Worm (Caenorhabditis elegans) whole organism, young adult: ENCODE measurements around the gene tald-1.
A peak's percentile ranks its signal among the peaks of the same experiment; 100 is the strongest.

Experiments used
- B0035.1 ChIP-seq: sonication (generic microtip); optimal IDR thresholded peaks from 2 replicates; lab custom pipeline; 2016; ENCODE audit warnings: missing genetic modification characterization, mild to moderate bottlenecking, missing compliant biosample characterization, missing genotype, missing genetic modification reagents
- B0261.1 ChIP-seq: sonication (generic microtip); optimal IDR thresholded peaks from 2 replicates; lab custom pipeline; 2016; ENCODE audit warnings: mild to moderate bottlenecking, missing genetic modification characterization, moderate library complexity, missing compliant biosample characterization
- C06A6.2 ChIP-seq: fragments of 200-800 bp; sonication (Bioruptor generic); conservative IDR thresholded peaks from 2 replicates; pipeline ENCODE4 v1.3.6; 2022; ENCODE audit warnings: missing genetic modification characterization, missing compliant biosample characterization
- F55B11.4 ChIP-seq: sonication (generic microtip); optimal IDR thresholded peaks from 2 replicates; lab custom pipeline; 2016; ENCODE audit warnings: missing compliant biosample characterization, missing genetic modification characterization, borderline replicate concordance; ENCODE audit not compliant: insufficient read depth
- F57A8.1 ChIP-seq: fragments of 200-800 bp; sonication (Bioruptor generic); optimal IDR thresholded peaks from 2 replicates; lab custom pipeline; 2018; ENCODE audit warnings: mild to moderate bottlenecking, missing genetic modification characterization, moderate library complexity, missing compliant biosample characterization
- F57C9.4 ChIP-seq: sonication (generic microtip); optimal IDR thresholded peaks from 2 replicates; lab custom pipeline; 2017; ENCODE audit warnings: mild to moderate bottlenecking, missing genetic modification characterization, missing compliant biosample characterization
- K12H6.12 ChIP-seq: fragments of 200-800 bp; sonication (Bioruptor generic); optimal IDR thresholded peaks from 2 replicates; lab custom pipeline; 2018; ENCODE audit warnings: mild to moderate bottlenecking, missing genetic modification characterization, missing compliant biosample characterization
- T26A5.8 ChIP-seq: sonication (generic microtip); optimal IDR thresholded peaks from 2 replicates; lab custom pipeline; 2016; ENCODE audit warnings: missing genetic modification characterization, missing compliant biosample characterization
- Y53F4B.3 ChIP-seq: fragments of 200-800 bp; sonication (Bioruptor generic); IDR thresholded peaks from 2 replicates; pipeline ENCODE4 v1.3.6; 2022; ENCODE audit warnings: missing genetic modification reagents, missing genetic modification characterization, missing compliant biosample characterization
- Y53G8AR.9 ChIP-seq: fragments of 200-800 bp; sonication (Bioruptor generic); conservative IDR thresholded peaks from 2 replicates; pipeline ENCODE4 v1.3.6; 2022; ENCODE audit warnings: missing genetic modification reagents, missing genetic modification characterization, missing compliant biosample characterization
- Y67H2A.10 ChIP-seq: fragments of 200-800 bp; sonication (Bioruptor generic); conservative IDR thresholded peaks from 2 replicates; pipeline ENCODE4 v1.3.6; 2022; ENCODE audit warnings: missing genetic modification reagents, missing genetic modification characterization, missing compliant biosample characterization
- ZK185.1 ChIP-seq: sonication (generic microtip); optimal IDR thresholded peaks from 2 replicates; lab custom pipeline; 2016; ENCODE audit warnings: mild to moderate bottlenecking, missing genetic modification characterization, missing compliant biosample characterization; ENCODE audit not compliant: poor library complexity, severe bottlenecking
- attf-6 ChIP-seq: fragments of 200-800 bp; sonication (Bioruptor generic); IDR thresholded peaks from 2 replicates; pipeline ENCODE4 v1.3.6; 2022; ENCODE audit warnings: missing genetic modification reagents, missing genetic modification characterization, missing compliant biosample characterization
- ccch-3 ChIP-seq: fragments of 200-800 bp; sonication (Bioruptor generic); optimal IDR thresholded peaks from 2 replicates; lab custom pipeline; 2018; ENCODE audit warnings: mild to moderate bottlenecking, missing genetic modification characterization, missing compliant biosample characterization
- cebp-1 ChIP-seq, 2 experiments: fragments of 200-800 bp in 1 of 2; sonication (Bioruptor generic) in 1 of 2; sonication (generic microtip) in 1 of 2; IDR thresholded peaks in 1 of 2; optimal IDR thresholded peaks in 1 of 2; 2 replicates each; pipeline versions ENCODE4 v1.3.6 to Lab custom; 2017 to 2022; ENCODE audit warnings: missing compliant biosample characterization in 2 of 2, missing genetic modification characterization in 2 of 2, mild to moderate bottlenecking in 1 of 2, missing genetic modification reagents in 1 of 2, moderate library complexity in 1 of 2
- ceh-79 ChIP-seq: sonication (generic microtip); optimal IDR thresholded peaks from 2 replicates; lab custom pipeline; 2017; ENCODE audit warnings: mild to moderate bottlenecking, missing genetic modification characterization, missing compliant biosample characterization
- ceh-91 ChIP-seq: fragments of 200-800 bp; sonication (Bioruptor generic); IDR thresholded peaks from 2 replicates; pipeline ENCODE4 v1.3.6; 2022; ENCODE audit warnings: missing genetic modification reagents, missing genetic modification characterization, missing compliant biosample characterization
- die-1 ChIP-seq: sonication (generic microtip); optimal IDR thresholded peaks from 2 replicates; lab custom pipeline; 2016; ENCODE audit warnings: missing genotype, mild to moderate bottlenecking, missing genetic modification characterization, missing compliant biosample characterization
- egl-44 ChIP-seq: fragments of 200-800 bp; sonication (Bioruptor generic); IDR thresholded peaks from 2 replicates; pipeline ENCODE4 v1.3.6; 2022; ENCODE audit warnings: missing genetic modification reagents, missing genetic modification characterization, missing compliant biosample characterization
- him-1 ChIP-seq: sonication (generic microtip); optimal IDR thresholded peaks from 2 replicates; lab custom pipeline; 2016; ENCODE audit warnings: missing genotype, missing genetic modification reagents, missing genetic modification characterization, missing compliant biosample characterization
- hmg-1.2 ChIP-seq: fragments of 200-800 bp; sonication (Bioruptor generic); IDR thresholded peaks from 2 replicates; pipeline ENCODE4 v1.3.6; 2022; ENCODE audit warnings: missing genetic modification reagents, missing genetic modification characterization, missing compliant biosample characterization
- hmg-20 ChIP-seq: fragments of 200-800 bp; sonication (Bioruptor generic); IDR thresholded peaks from 2 replicates; pipeline ENCODE4 v1.3.6; 2022; ENCODE audit warnings: missing genetic modification reagents, missing genetic modification characterization, missing compliant biosample characterization
- lag-1 ChIP-seq: fragments of 200-800 bp; sonication (Bioruptor generic); IDR thresholded peaks from 2 replicates; pipeline ENCODE4 v1.3.6; 2022; ENCODE audit warnings: missing genetic modification reagents, missing genetic modification characterization, missing compliant biosample characterization
- lin-26 ChIP-seq: fragments of 200-800 bp; sonication (Bioruptor generic); IDR thresholded peaks from 2 replicates; pipeline ENCODE4 v1.3.6; 2022; ENCODE audit warnings: missing genetic modification reagents, missing genetic modification characterization, missing compliant biosample characterization
- lsy-27 ChIP-seq: sonication (generic microtip); optimal IDR thresholded peaks from 2 replicates; lab custom pipeline; 2017; ENCODE audit warnings: missing genetic modification characterization, mild to moderate bottlenecking, missing compliant biosample characterization, antibody characterized with exemption, missing genotype, borderline replicate concordance; ENCODE audit not compliant: insufficient read depth
- madf-3 ChIP-seq: fragments of 200-800 bp; sonication (Bioruptor generic); IDR thresholded peaks from 2 replicates; pipeline ENCODE4 v1.3.6; 2022; ENCODE audit warnings: missing genetic modification reagents, missing genetic modification characterization, missing compliant biosample characterization
- mes-4 ChIP-seq: sonication (generic microtip); optimal IDR thresholded peaks from 2 replicates; lab custom pipeline; 2016; ENCODE audit warnings: missing genotype, missing genetic modification characterization, missing compliant biosample characterization
- nfya-1 ChIP-seq: sonication (generic microtip); optimal IDR thresholded peaks from 2 replicates; lab custom pipeline; 2017; ENCODE audit warnings: antibody characterized with exemption, missing compliant biosample characterization, missing genetic modification characterization, borderline replicate concordance; ENCODE audit not compliant: insufficient read depth
- nhr-120 ChIP-seq: fragments of 200-800 bp; sonication (Bioruptor generic); IDR thresholded peaks from 2 replicates; pipeline ENCODE4 v1.3.6; 2022; ENCODE audit warnings: missing genetic modification characterization, missing compliant biosample characterization
- nhr-179 ChIP-seq: sonication (generic microtip); optimal IDR thresholded peaks from 2 replicates; lab custom pipeline; 2016; ENCODE audit warnings: mild to moderate bottlenecking, missing genetic modification characterization, missing compliant biosample characterization
- nhr-80 ChIP-seq: sonication (generic microtip); optimal IDR thresholded peaks from 2 replicates; lab custom pipeline; 2016; ENCODE audit warnings: missing genetic modification characterization, missing compliant biosample characterization
- pbrm-1 ChIP-seq: fragments of 200-800 bp; sonication (Bioruptor generic); IDR thresholded peaks from 2 replicates; pipeline ENCODE4 v1.3.6; 2022; ENCODE audit warnings: missing genetic modification reagents, missing genetic modification characterization, missing compliant biosample characterization
- pha-4 ChIP-seq: fragments of 150-350 bp; sonication (generic microtip); optimal IDR thresholded peaks from 2 replicates; lab custom pipeline; 2014; ENCODE audit warnings: missing biosample characterization, missing genetic modification reagents, missing genetic modification characterization
- rcor-1 ChIP-seq: fragments of 200-800 bp; sonication (Bioruptor generic); IDR thresholded peaks from 2 replicates; pipeline ENCODE4 v1.3.6; 2022; ENCODE audit warnings: missing genetic modification reagents, missing genetic modification characterization, missing compliant biosample characterization
- rec-8 ChIP-seq, 2 experiments: sonication (generic microtip); optimal IDR thresholded peaks; 2 replicates each; lab custom pipeline; 2016; ENCODE audit warnings: mild to moderate bottlenecking in 2 of 2, missing genetic modification characterization in 2 of 2, missing genetic modification reagents in 2 of 2, missing genotype in 2 of 2, missing biosample characterization in 1 of 2, missing compliant biosample characterization in 1 of 2, moderate library complexity in 1 of 2
- sdz-38 ChIP-seq: sonication (generic microtip); optimal IDR thresholded peaks from 2 replicates; lab custom pipeline; 2016; ENCODE audit warnings: missing genotype, missing genetic modification characterization, missing compliant biosample characterization
- sea-2 ChIP-seq: fragments of 200-800 bp; sonication (Bioruptor generic); IDR thresholded peaks from 2 replicates; pipeline ENCODE4 v1.3.6; 2022; ENCODE audit warnings: missing genetic modification characterization, missing compliant biosample characterization
- snpc-1.3 ChIP-seq: sonication (generic microtip); optimal IDR thresholded peaks from 2 replicates; lab custom pipeline; 2017; ENCODE audit warnings: missing genetic modification characterization, mild to moderate bottlenecking, missing compliant biosample characterization, antibody characterized with exemption, moderate library complexity, missing genotype, missing genetic modification reagents; ENCODE audit not compliant: insufficient read depth
- tbx-9 ChIP-seq: sonication (generic microtip); optimal IDR thresholded peaks from 2 replicates; lab custom pipeline; 2016; ENCODE audit warnings: borderline replicate concordance, missing genetic modification characterization, inconsistent platforms, missing compliant biosample characterization
- zim-3 ChIP-seq: sonication (generic microtip); optimal IDR thresholded peaks from 2 replicates; lab custom pipeline; 2017; ENCODE audit warnings: mild to moderate bottlenecking, missing genetic modification characterization, moderate library complexity, missing compliant biosample characterization
- ztf-22 ChIP-seq: fragments of 200-800 bp; sonication (Bioruptor generic); optimal IDR thresholded peaks from 2 replicates; lab custom pipeline; 2018; ENCODE audit warnings: mild to moderate bottlenecking, missing genetic modification characterization, moderate library complexity, missing compliant biosample characterization
- ztf-3 ChIP-seq: fragments of 200-800 bp; sonication (Bioruptor generic); optimal IDR thresholded peaks from 2 replicates; lab custom pipeline; 2018; ENCODE audit warnings: mild to moderate bottlenecking, missing genetic modification characterization, missing compliant biosample characterization

The tald-1 gene

ce11 chrIV:4390438-4390894 lies 4.0 kb downstream of the tald-1 start, which contains the start of the genes rpl-7A and set-21 (continued):
- TF ChIP-seq snpc-1.3 (tag; lab: Kevin White, UChicago) (peak; percentile 59), nfya-1 (tag; lab: Kevin White, UChicago) (no peak), F57A8.1 (GFP tag; lab: Kevin White, UChicago) (no peak), ceh-79 (tag; lab: Kevin White, UChicago) (no peak), nhr-120 (GFP tag; lab: Robert Waterston, UW) (no peak), C06A6.2 (GFP tag; lab: Robert Waterston, UW) (peak; percentile 94), rcor-1 (GFP tag; lab: Robert Waterston, UW) (peak; percentile 98), sea-2 (GFP tag; lab: Robert Waterston, UW) (peak; percentile 89), T26A5.8 (tag; lab: Kevin White, UChicago) (no peak), hmg-1.2 (GFP tag; lab: Robert Waterston, UW) (peak; percentile 99), B0261.1 (tag; lab: Kevin White, UChicago) (no peak), ccch-3 (GFP tag; lab: Kevin White, UChicago) (no peak), attf-6 (GFP tag; lab: Robert Waterston, UW) (peak; percentile 78), egl-44 (peak; percentile 62; the same call in 1 of the 2 replicates), madf-3 (GFP tag; lab: Robert Waterston, UW) (peak; percentile 97), die-1 (no peak), ztf-3 (no peak), Y53F4B.3 (GFP tag; lab: Robert Waterston, UW) (peak; percentile 59; the same call in 1 of the 2 replicates), zim-3 (tag; lab: Kevin White, UChicago) (no peak), F55B11.4 (tag; lab: Kevin White, UChicago) (no peak), B0035.1 (peak; percentile 36), Y53G8AR.9 (GFP tag; lab: Robert Waterston, UW) (peak; percentile 99), nhr-80 (tag; lab: Kevin White, UChicago) (peak; percentile 84), mes-4 (no peak), him-1 (tag; lab: Kevin White, UChicago) (peak; percentile 87), cebp-1 (GFP tag; IDR thresholded peaks at IDR 0.05; lab: Robert Waterston, UW) (peak; percentile 86), cebp-1 (tag; optimal IDR thresholded peaks at IDR 0.05; lab: Kevin White, UChicago) (peak; percentile 93), sdz-38 (tag; lab: Kevin White, UChicago) (no peak), lsy-27 (tag; lab: Kevin White, UChicago) (no peak), nhr-179 (no peak), ztf-22 (peak; percentile 47), F57C9.4 (peak; percentile 60), lag-1 (GFP tag; lab: Robert Waterston, UW) (no peak), pbrm-1 (GFP tag; lab: Robert Waterston, UW) (peak; percentile 98), rec-8 (tag; optimal IDR thresholded peaks at IDR 0.05; lab: Kevin White, UChicago) (no peak), lin-26 (GFP tag; lab: Robert Waterston, UW) (peak; percentile 25; the same call in 1 of the 2 replicates), K12H6.12 (peak; percentile 87), ZK185.1 (tag; lab: Kevin White, UChicago) (peak; percentile 90), tbx-9 (no peak), ceh-91 (GFP tag; lab: Robert Waterston, UW) (peak; percentile 97), Y67H2A.10 (GFP tag; lab: Robert Waterston, UW) (peak; percentile 87), pha-4 (tag; lab: Kevin White, UChicago) (no peak), hmg-20 (peak; percentile 90)
